Worm (Caenorhabditis elegans): ENCODE data around the gene Y40B10A.11.

DNA sequence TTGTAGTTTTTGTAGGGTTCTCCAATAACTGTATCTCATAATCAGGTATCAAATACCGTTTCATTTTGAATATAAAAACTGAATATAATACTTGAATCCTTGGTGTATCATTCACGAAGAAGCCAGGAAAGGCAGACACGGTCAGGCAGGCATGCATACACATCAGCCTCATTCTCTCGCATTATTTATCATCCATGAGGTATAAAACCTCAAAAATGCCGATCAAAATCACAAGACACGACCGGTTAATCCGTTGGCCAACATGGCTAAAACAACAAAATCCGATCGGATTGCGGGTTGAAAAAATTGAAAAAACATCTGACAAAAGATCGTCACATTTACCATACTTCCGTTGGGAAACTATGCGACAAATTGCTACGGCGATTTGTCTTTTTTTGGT is 29.0 kb downstream of the Y40B10A.11 start, which contains the start of gene F59A7.5:
- TF ChIP-seq jun-1 (tag; optimal IDR thresholded peaks at IDR 0.05) (no peak), zag-1 (tag; optimal IDR thresholded peaks at IDR 0.05) (no peak), ceh-82 (tag; optimal IDR thresholded peaks at IDR 0.05) (no peak), lir-3 (tag; optimal IDR thresholded peaks at IDR 0.05; ENCODE audit: poor library complexity) (no peak), pqm-1 (tag; optimal IDR thresholded peaks at IDR 0.05) (no peak), hpl-2 (GFP tag; optimal IDR thresholded peaks at IDR 0.05) (no peak), nhr-47 (tag; optimal IDR thresholded peaks at IDR 0.05) (no peak), ceh-8 (GFP tag; optimal IDR thresholded peaks at IDR 0.05) (no peak), elt-3 (tag; optimal IDR thresholded peaks at IDR 0.05) (no peak), egl-27 (tag; optimal IDR thresholded peaks at IDR 0.05) (no peak), lin-13 (GFP tag; optimal IDR thresholded peaks at IDR 0.05) (no peak), unc-86 (tag; optimal IDR thresholded peaks at IDR 0.05) (no peak), nhr-77 (tag; optimal IDR thresholded peaks at IDR 0.05) (no peak), tbx-2 (tag; optimal IDR thresholded peaks at IDR 0.05) (no peak)

Measured in whole organism, L1 larva.